Fruit fly (Drosophila melanogaster) whole organism, embryonic: ENCODE data around the gene mRpS31.
A peak's percentile ranks its signal among the peaks of the same experiment; 100 is the strongest.

ENCODE experiments used
- ATbp ChIP-seq: fragments of 200-800 bp; sonication (Bioruptor generic); optimal IDR thresholded peaks from 2 replicates; lab custom pipeline; 2017; ENCODE audit warnings: missing biosample characterization, mild to moderate bottlenecking, missing genetic modification characterization, missing genetic modification reagents
- Atf3 ChIP-seq: fragments of 200-800 bp; sonication (Bioruptor generic); optimal IDR thresholded peaks from 3 replicates; lab custom pipeline; 2016; ENCODE audit warnings: missing biosample characterization, missing genetic modification characterization
- Awh ChIP-seq: fragments of 200-800 bp; sonication (Bioruptor generic); IDR thresholded peaks from 2 replicates; pipeline ENCODE4, ENCODE4 v1.3.6; 2022; ENCODE audit warnings: missing biosample characterization, missing genetic modification characterization
- B-H2 ChIP-seq: fragments of 200-800 bp; sonication (Bioruptor generic); optimal IDR thresholded peaks from 2 replicates; lab custom pipeline; 2018; ENCODE audit warnings: missing biosample characterization, mild to moderate bottlenecking, missing genetic modification characterization
- Blimp-1 ChIP-seq: fragments of 200-800 bp; sonication (Bioruptor generic); optimal IDR thresholded peaks from 3 replicates; lab custom pipeline; 2018; ENCODE audit warnings: missing biosample characterization, missing genetic modification characterization, mild to moderate bottlenecking, moderate library complexity, missing genetic modification reagents
- CG10267 ChIP-seq: fragments of 200-800 bp; sonication (Bioruptor generic); optimal IDR thresholded peaks from 2 replicates; lab custom pipeline; 2018; ENCODE audit warnings: missing biosample characterization, mild to moderate bottlenecking, missing genetic modification characterization, moderate library complexity
- CG10321 ChIP-seq: fragments of 200-800 bp; sonication (Bioruptor generic); IDR thresholded peaks from 2 replicates; pipeline ENCODE4 v1.3.6; 2022; ENCODE audit warnings: missing biosample characterization, missing genetic modification characterization
- CG1233 ChIP-seq: fragments of 200-800 bp; sonication (Bioruptor generic); optimal IDR thresholded peaks from 4 replicates; lab custom pipeline; 2018; ENCODE audit warnings: missing biosample characterization, mild to moderate bottlenecking, missing genetic modification characterization
- CG14050 ChIP-seq: fragments of 200-800 bp; sonication (Bioruptor generic); IDR thresholded peaks from 3 replicates; pipeline ENCODE4 v1.3.6; 2022; ENCODE audit warnings: missing biosample characterization, missing genetic modification characterization
- CG16863 ChIP-seq: fragments of 200-800 bp; sonication (Bioruptor generic); optimal IDR thresholded peaks from 3 replicates; lab custom pipeline; 2016; ENCODE audit warnings: missing biosample characterization, missing genetic modification characterization
- CG17612 ChIP-seq: fragments of 200-800 bp; sonication (Bioruptor generic); IDR thresholded peaks from 2 replicates; pipeline ENCODE4 v1.3.6; 2022; ENCODE audit warnings: missing biosample characterization, missing genetic modification characterization
- CG18599 ChIP-seq: fragments of 200-800 bp; sonication (Bioruptor generic); optimal IDR thresholded peaks from 3 replicates; lab custom pipeline; 2017; ENCODE audit warnings: missing biosample characterization, missing genetic modification characterization, mild to moderate bottlenecking, moderate library complexity, missing genetic modification reagents
- CG2116 ChIP-seq: fragments of 200-800 bp; sonication (Bioruptor generic); optimal IDR thresholded peaks from 3 replicates; lab custom pipeline; 2018; ENCODE audit warnings: missing biosample characterization, mild to moderate bottlenecking, missing genetic modification characterization
- CG2120 ChIP-seq: fragments of 200-800 bp; sonication (Bioruptor generic); optimal IDR thresholded peaks from 3 replicates; lab custom pipeline; 2016; ENCODE audit warnings: missing biosample characterization, missing genetic modification characterization
- CG2129 ChIP-seq: fragments of 200-800 bp; sonication (Bioruptor generic); IDR thresholded peaks from 2 replicates; pipeline ENCODE4 v1.3.6; 2022; ENCODE audit warnings: missing biosample characterization, missing genetic modification characterization; ENCODE audit not compliant: partially characterized antibody
- CG2712 ChIP-seq: fragments of 200-800 bp; optimal IDR thresholded peaks from 3 replicates; lab custom pipeline; 2019; ENCODE audit warnings: missing biosample characterization, mild to moderate bottlenecking, missing genetic modification characterization, moderate library complexity
- CG3847 ChIP-seq: fragments of 200-800 bp; sonication (Bioruptor generic); IDR thresholded peaks from 2 replicates; pipeline ENCODE4 v1.3.6; 2022; ENCODE audit warnings: missing biosample characterization, missing genetic modification characterization
- CG7963 ChIP-seq: fragments of 200-800 bp; sonication (Bioruptor generic); IDR thresholded peaks from 3 replicates; pipeline ENCODE4 v1.3.6; 2022; ENCODE audit warnings: missing biosample characterization, missing genetic modification characterization; ENCODE audit not compliant: partially characterized antibody
- CG8290 ChIP-seq, 3 experiments: fragments of 200-800 bp; sonication (Bioruptor generic); optimal IDR thresholded peaks; 2 replicates each; lab custom pipeline; 2016 to 2019; ENCODE audit warnings: missing biosample characterization in 3 of 3, missing genetic modification characterization in 3 of 3, mild to moderate bottlenecking in 2 of 3, moderate library complexity in 1 of 3
- CG8478 ChIP-seq: fragments of >200 bp; optimal IDR thresholded peaks from 2 replicates; lab custom pipeline; 2018
- CG8924 ChIP-seq: fragments of 200-800 bp; optimal IDR thresholded peaks from 3 replicates; lab custom pipeline; 2019; ENCODE audit warnings: missing biosample characterization, mild to moderate bottlenecking, missing genetic modification characterization, moderate library complexity
- Dad ChIP-seq: fragments of 200-800 bp; sonication (Bioruptor generic); optimal IDR thresholded peaks from 3 replicates; lab custom pipeline; 2016; ENCODE audit warnings: missing biosample characterization, missing genetic modification characterization
- Deaf1 ChIP-seq: fragments of 200-800 bp; optimal IDR thresholded peaks from 3 replicates; lab custom pipeline; 2019; ENCODE audit warnings: missing biosample characterization, mild to moderate bottlenecking, missing genetic modification characterization, moderate library complexity
- ERR ChIP-seq: fragments of 200-800 bp; sonication (Bioruptor generic); optimal IDR thresholded peaks from 2 replicates; lab custom pipeline; 2016; ENCODE audit warnings: missing biosample characterization, missing genetic modification characterization
- H2.0 ChIP-seq: fragments of 200-800 bp; sonication (Bioruptor generic); IDR thresholded peaks from 2 replicates; pipeline ENCODE4 v1.3.6; 2022; ENCODE audit warnings: missing biosample characterization, missing genetic modification characterization
- HHEX ChIP-seq: fragments of 200-800 bp; sonication (Bioruptor generic); optimal IDR thresholded peaks from 3 replicates; lab custom pipeline; 2017; ENCODE audit warnings: missing biosample characterization, mild to moderate bottlenecking, missing genetic modification characterization, missing genetic modification reagents
- Hr78 ChIP-seq, 2 experiments: fragments of 200-800 bp in 1 of 2; fragments of >200 bp in 1 of 2; sonication (Bioruptor generic) in 1 of 2; optimal IDR thresholded peaks; 2 replicates each; lab custom pipeline; 2017 to 2019; ENCODE audit warnings: missing biosample characterization in 2 of 2, missing genetic modification characterization in 2 of 2, mild to moderate bottlenecking in 1 of 2, moderate library complexity in 1 of 2
- NFAT ChIP-seq: fragments of 200-800 bp; sonication (Bioruptor generic); IDR thresholded peaks from 2 replicates; pipeline ENCODE4 v1.3.6; 2022; ENCODE audit warnings: missing biosample characterization, missing genetic modification characterization
- Neu2 ChIP-seq: fragments of 200-800 bp; sonication (Bioruptor generic); optimal IDR thresholded peaks from 3 replicates; lab custom pipeline; 2016; ENCODE audit warnings: missing biosample characterization, missing genetic modification characterization, borderline replicate concordance
- Nf-YB ChIP-seq: fragments of 200-800 bp; sonication (Bioruptor generic); optimal IDR thresholded peaks from 3 replicates; lab custom pipeline; 2019; ENCODE audit warnings: missing biosample characterization, mild to moderate bottlenecking, missing genetic modification characterization, moderate library complexity
- Nf-YC ChIP-seq: fragments of 200-800 bp; optimal IDR thresholded peaks from 3 replicates; lab custom pipeline; 2019; ENCODE audit warnings: missing biosample characterization, mild to moderate bottlenecking, missing genetic modification characterization, moderate library complexity
- Tbp ChIP-seq: fragments of >200 bp; optimal IDR thresholded peaks from 2 replicates; lab custom pipeline; 2018; ENCODE audit warnings: missing biosample characterization, missing genetic modification characterization
- aop ChIP-seq: fragments of 200-800 bp; sonication (Bioruptor generic); IDR thresholded peaks from 2 replicates; pipeline ENCODE4 v1.3.6; 2022; ENCODE audit warnings: missing biosample characterization, missing genetic modification characterization
- chn ChIP-seq: fragments of 200-800 bp; sonication (Bioruptor generic); optimal IDR thresholded peaks from 2 replicates; lab custom pipeline; 2016; ENCODE audit warnings: missing biosample characterization, missing genetic modification characterization
- crp ChIP-seq, 2 experiments: fragments of 200-800 bp; sonication (Bioruptor generic); optimal IDR thresholded peaks; 2 replicates in 1 of 2; 3 replicates in 1 of 2; lab custom pipeline; 2017; ENCODE audit warnings: missing biosample characterization in 2 of 2, missing genetic modification characterization in 2 of 2, mild to moderate bottlenecking in 1 of 2, moderate library complexity in 1 of 2
- fd96Cb ChIP-seq: fragments of 200-800 bp; sonication (Bioruptor generic); optimal IDR thresholded peaks from 2 replicates; lab custom pipeline; 2018; ENCODE audit warnings: missing biosample characterization, mild to moderate bottlenecking, missing genetic modification characterization, moderate library complexity
- fru ChIP-seq: fragments of >200 bp; optimal IDR thresholded peaks from 2 replicates; lab custom pipeline; 2017
- ftz-f1 ChIP-seq: fragments of 200-800 bp; sonication (Bioruptor generic); optimal IDR thresholded peaks from 2 replicates; lab custom pipeline; 2016; ENCODE audit warnings: missing biosample characterization, missing genetic modification characterization
- gce ChIP-seq: fragments of 200-800 bp; sonication (Bioruptor generic); IDR thresholded peaks from 3 replicates; pipeline ENCODE4 v1.3.6; 2022; ENCODE audit warnings: missing biosample characterization, missing genetic modification characterization
- gsb ChIP-seq: fragments of 200-800 bp; sonication (Bioruptor generic); IDR thresholded peaks from 2 replicates; pipeline ENCODE4 v1.3.6; 2022; ENCODE audit warnings: missing biosample characterization, missing genetic modification characterization
- lab ChIP-seq: fragments of 200-800 bp; sonication (Bioruptor generic); optimal IDR thresholded peaks from 3 replicates; lab custom pipeline; 2017; ENCODE audit warnings: missing biosample characterization, missing genetic modification characterization, mild to moderate bottlenecking, moderate library complexity, missing genetic modification reagents
- maf-S ChIP-seq: fragments of 200-800 bp; sonication (Bioruptor generic); optimal IDR thresholded peaks from 2 replicates; lab custom pipeline; 2016; ENCODE audit warnings: missing biosample characterization, missing genetic modification characterization
- phol ChIP-seq: fragments of 200-800 bp; sonication (Bioruptor generic); optimal IDR thresholded peaks from 3 replicates; lab custom pipeline; 2018; ENCODE audit warnings: missing biosample characterization, mild to moderate bottlenecking, missing genetic modification characterization, moderate library complexity
- psq ChIP-seq: fragments of 200-800 bp; sonication (Bioruptor generic); optimal IDR thresholded peaks from 2 replicates; lab custom pipeline; 2017; ENCODE audit warnings: missing biosample characterization, missing genetic modification characterization
- sc ChIP-seq, 3 experiments: fragments of >200 bp in 2 of 3; fragments of 200-800 bp in 1 of 3; sonication (Bioruptor generic) in 1 of 3; optimal IDR thresholded peaks; 2 replicates in 2 of 3; 3 replicates in 1 of 3; lab custom pipeline; 2017; ENCODE audit warnings: mild to moderate bottlenecking in 1 of 3, missing biosample characterization in 1 of 3, missing genetic modification characterization in 1 of 3, missing genetic modification reagents in 1 of 3
- schlank ChIP-seq: fragments of 200-800 bp; sonication (Bioruptor generic); optimal IDR thresholded peaks from 2 replicates; lab custom pipeline; 2018; ENCODE audit warnings: missing biosample characterization, mild to moderate bottlenecking, missing genetic modification characterization
- scrt ChIP-seq: fragments of 200-800 bp; sonication (Bioruptor generic); optimal IDR thresholded peaks from 2 replicates; lab custom pipeline; 2018; ENCODE audit warnings: missing biosample characterization, mild to moderate bottlenecking, missing genetic modification characterization, moderate library complexity
- shn ChIP-seq: fragments of 200-800 bp; sonication (Bioruptor generic); optimal IDR thresholded peaks from 3 replicates; lab custom pipeline; 2016; ENCODE audit warnings: missing biosample characterization, missing genetic modification characterization
- sug ChIP-seq: fragments of 200-800 bp; optimal IDR thresholded peaks from 2 replicates; lab custom pipeline; 2019; ENCODE audit warnings: missing biosample characterization, mild to moderate bottlenecking, missing genetic modification characterization, moderate library complexity
- tgo ChIP-seq: fragments of 200-800 bp; sonication (Bioruptor generic); IDR thresholded peaks from 3 replicates; pipeline ENCODE4 v1.3.6; 2022; ENCODE audit warnings: missing biosample characterization, missing genetic modification characterization
- twi ChIP-seq: fragments of 200-800 bp; optimal IDR thresholded peaks from 2 replicates; lab custom pipeline; 2019; ENCODE audit warnings: missing biosample characterization, mild to moderate bottlenecking, missing genetic modification characterization, moderate library complexity

mRpS31 gene

dm6 chr3L:16054095-16054494 is 49.1 kb downstream of the mRpS31 start (continued):
- TF ChIP-seq scrt (GFP tag; lab: Kevin White, UChicago), result no peak
- no peak for TF ChIP-seq aop (GFP tag; lab: Robert Waterston, UW)
- TF ChIP-seq Awh, result no peak
- TF ChIP-seq Hr78 (GFP tag; optimal IDR thresholded peaks at IDR 0.05; lab: Kevin White, UChicago), result peak in 1 of 2 experiments; percentile 44
- TF ChIP-seq ERR, result no peak
- no peak for TF ChIP-seq CG1233 (GFP tag; lab: Kevin White, UChicago)
- TF ChIP-seq ATbp (GFP tag; lab: Kevin White, UChicago), result peak; percentile 35
- TF ChIP-seq fru (lab: Kevin White, UChicago), result no peak
- peak; percentile 46 for TF ChIP-seq CG8924 (tag; lab: Kevin White, UChicago)
- no peak for TF ChIP-seq crp (GFP tag; optimal IDR thresholded peaks at IDR 0.05; lab: Kevin White, UChicago)
- TF ChIP-seq Nf-YB (GFP tag; lab: Kevin White, UChicago), result no peak
- no peak for TF ChIP-seq CG14050 (GFP tag; lab: Robert Waterston, UW)
- TF ChIP-seq CG2120 (GFP tag; lab: Kevin White, UChicago), result peak; percentile 10
- TF ChIP-seq CG2116, result no peak
- peak; percentile 33 for TF ChIP-seq Deaf1 (tag; lab: Kevin White, UChicago)
- TF ChIP-seq CG8478 (lab: Kevin White, UChicago), result no peak
- TF ChIP-seq CG7963, result no peak
- no peak for TF ChIP-seq gsb (GFP tag; lab: Robert Waterston, UW)
- TF ChIP-seq sc (optimal IDR thresholded peaks at IDR 0.05; lab: Kevin White, UChicago), result no peak
- TF ChIP-seq sc (GFP tag; optimal IDR thresholded peaks at IDR 0.05; lab: Kevin White, UChicago), result peak; percentile 13
- TF ChIP-seq psq (GFP tag; lab: Kevin White, UChicago), result no peak
- TF ChIP-seq CG18599 (GFP tag; lab: Kevin White, UChicago), result peak; percentile 36
- peak; percentile 40 for TF ChIP-seq Nf-YC (tag; lab: Kevin White, UChicago)
- no peak for TF ChIP-seq Dad (GFP tag; lab: Kevin White, UChicago)
- TF ChIP-seq Neu2, result no peak
- no peak for TF ChIP-seq CG8290 (GFP tag; optimal IDR thresholded peaks at IDR 0.05; lab: Kevin White, UChicago)
- no peak for TF ChIP-seq CG8290 (tag; optimal IDR thresholded peaks at IDR 0.05; lab: Kevin White, UChicago)
- TF ChIP-seq fd96Cb, result peak; percentile 51
- TF ChIP-seq B-H2 (GFP tag; lab: Kevin White, UChicago), result no peak
- TF ChIP-seq maf-S (GFP tag; lab: Kevin White, UChicago), result no peak
- TF ChIP-seq tgo (GFP tag; lab: Robert Waterston, UW), result peak; percentile 32; the same call in 1 of the 3 replicates
- TF ChIP-seq phol, result peak; percentile 68
- TF ChIP-seq sug (tag; lab: Kevin White, UChicago), result peak; percentile 6
- peak; percentile 58 for TF ChIP-seq Blimp-1 (GFP tag; lab: Kevin White, UChicago)
- TF ChIP-seq H2.0 (GFP tag; lab: Robert Waterston, UW), result no peak
- TF ChIP-seq ftz-f1 (GFP tag; lab: Kevin White, UChicago), result no peak
- TF ChIP-seq CG16863 (GFP tag; lab: Kevin White, UChicago), result no peak
- TF ChIP-seq gce, result no peak
- TF ChIP-seq HHEX, result peak; percentile 14
- no peak for TF ChIP-seq CG10321 (GFP tag; lab: Robert Waterston, UW)
- no peak for TF ChIP-seq Atf3 (GFP tag; lab: Kevin White, UChicago)
- TF ChIP-seq CG17612 (GFP tag; lab: Robert Waterston, UW), result no peak
- TF ChIP-seq chn (GFP tag; lab: Kevin White, UChicago), result no peak
- no peak for TF ChIP-seq schlank (tag; lab: Kevin White, UChicago)
- TF ChIP-seq CG2129 (GFP tag; lab: Robert Waterston, UW), result no peak
- TF ChIP-seq lab (GFP tag; lab: Kevin White, UChicago), result peak; percentile 45
- no peak for TF ChIP-seq NFAT (GFP tag; lab: Robert Waterston, UW)
- TF ChIP-seq Tbp (GFP tag; lab: Kevin White, UChicago), result no peak
- TF ChIP-seq CG10267 (tag; lab: Kevin White, UChicago), result peak; percentile 38
- TF ChIP-seq CG3847 (GFP tag; lab: Robert Waterston, UW), result no peak
- no peak for TF ChIP-seq shn (GFP tag; lab: Kevin White, UChicago)
- peak; percentile 68 for TF ChIP-seq CG2712
- TF ChIP-seq twi (tag; lab: Kevin White, UChicago), result no peak
